Worm (Caenorhabditis elegans) whole organism, early embryonic: Measurements from ENCODE around the gene ZC404.16.

ENCODE experiments used
- B0310.2 ChIP-seq: sonication (generic microtip); optimal IDR thresholded peaks from 2 replicates; lab custom pipeline; 2016; ENCODE audit warnings: mild to moderate bottlenecking, missing genetic modification characterization, missing compliant biosample characterization
- F13C5.2 ChIP-seq: sonication (generic microtip); optimal IDR thresholded peaks from 2 replicates; lab custom pipeline; 2017; ENCODE audit warnings: mild to moderate bottlenecking, missing genetic modification characterization, inconsistent platforms, missing compliant biosample characterization
- aly-1 ChIP-seq: sonication (generic microtip); optimal IDR thresholded peaks from 2 replicates; lab custom pipeline; 2016; ENCODE audit warnings: missing genetic modification characterization, missing compliant biosample characterization
- ama-1 ChIP-seq: fragments of 150-350 bp; optimal IDR thresholded peaks from 2 replicates; lab custom pipeline; 2014
- ceh-13 ChIP-seq: fragments of 200-800 bp; sonication (Bioruptor generic); optimal IDR thresholded peaks from 2 replicates; lab custom pipeline; 2018; ENCODE audit warnings: mild to moderate bottlenecking, missing genetic modification characterization, missing compliant biosample characterization
- ceh-36 ChIP-seq: sonication (generic microtip); optimal IDR thresholded peaks from 2 replicates; lab custom pipeline; 2016; ENCODE audit warnings: missing genetic modification characterization, inconsistent platforms, missing compliant biosample characterization
- ets-7 ChIP-seq: sonication (generic microtip); optimal IDR thresholded peaks from 2 replicates; lab custom pipeline; 2016; ENCODE audit warnings: missing genotype, missing genetic modification characterization, missing compliant biosample characterization
- flt-1 ChIP-seq: fragments of 200-800 bp; sonication (Bioruptor generic); IDR thresholded peaks from 2 replicates; pipeline ENCODE4 v1.3.6; 2022; ENCODE audit warnings: missing genetic modification characterization, missing compliant biosample characterization
- hmbx-1 ChIP-seq: sonication (generic microtip); optimal IDR thresholded peaks from 2 replicates; lab custom pipeline; 2016; ENCODE audit warnings: mild to moderate bottlenecking, missing genetic modification characterization, missing compliant biosample characterization
- hmg-4 ChIP-seq: fragments of 200-800 bp; sonication (Bioruptor generic); optimal IDR thresholded peaks from 2 replicates; lab custom pipeline; 2018; ENCODE audit warnings: mild to moderate bottlenecking, missing genetic modification characterization, missing compliant biosample characterization
- hnd-1 ChIP-seq: sonication (generic microtip); optimal IDR thresholded peaks from 2 replicates; lab custom pipeline; 2016; ENCODE audit warnings: missing genetic modification characterization, missing compliant biosample characterization
- pes-1 ChIP-seq: fragments of 200-800 bp; sonication (Bioruptor generic); IDR thresholded peaks from 2 replicates; pipeline ENCODE4 v1.3.6; 2022; ENCODE audit warnings: missing genetic modification reagents, missing genetic modification characterization, missing compliant biosample characterization
- scrt-1 ChIP-seq: fragments of 200-800 bp; sonication (Bioruptor generic); IDR thresholded peaks from 2 replicates; pipeline ENCODE4 v1.3.6; 2022; ENCODE audit warnings: missing genetic modification characterization, missing compliant biosample characterization
- sea-1 ChIP-seq: fragments of 200-800 bp; sonication (Bioruptor generic); conservative IDR thresholded peaks from 2 replicates; pipeline ENCODE4 v1.3.6; 2022; ENCODE audit warnings: missing genetic modification characterization, missing compliant biosample characterization
- tbx-11 ChIP-seq: fragments of 200-800 bp; sonication (Bioruptor generic); IDR thresholded peaks from 2 replicates; pipeline ENCODE4 v1.3.6; 2022; ENCODE audit warnings: missing genetic modification characterization, missing compliant biosample characterization
- tbx-37 ChIP-seq: fragments of 200-800 bp; sonication (Bioruptor generic); conservative IDR thresholded peaks from 2 replicates; pipeline ENCODE4 v1.3.6; 2022; ENCODE audit warnings: missing genetic modification reagents, missing genetic modification characterization, missing compliant biosample characterization
- tra-4 ChIP-seq: sonication (generic microtip); optimal IDR thresholded peaks from 2 replicates; lab custom pipeline; 2017; ENCODE audit warnings: missing genetic modification characterization, missing compliant biosample characterization

ZC404.16 gene

ce11 chrV:6773735-6774134 lies at the start of gene ZC404.16:
TSS of gene ZC404.16 (minus strand) at chrV:6773835.
- TF ChIP-seq ets-7, result no peak
- no peak for TF ChIP-seq sea-1 (GFP tag; lab: Robert Waterston, UW)
- no peak for TF ChIP-seq pes-1 (GFP tag; lab: Robert Waterston, UW)
- TF ChIP-seq hnd-1, result no peak
- no peak for TF ChIP-seq tbx-11 (GFP tag; lab: Robert Waterston, UW)
- TF ChIP-seq tra-4 (tag; lab: Kevin White, UChicago), result no peak
- TF ChIP-seq ceh-13 (GFP tag; lab: Kevin White, UChicago), result no peak
- TF ChIP-seq scrt-1 (GFP tag; lab: Robert Waterston, UW), result no peak

ce11 chrV:6823432-6823831 lies 49.8 kb upstream of the ZC404.16 start:
- no peak for TF ChIP-seq ama-1 (lab: Kevin White, UChicago)

- TF ChIP-seq ceh-13 (GFP tag; lab: Kevin White, UChicago), result no peak
- no peak for TF ChIP-seq tbx-11 (GFP tag; lab: Robert Waterston, UW)
- no peak for TF ChIP-seq flt-1 (GFP tag; lab: Robert Waterston, UW)
- no peak for TF ChIP-seq tra-4 (tag; lab: Kevin White, UChicago)
- TF ChIP-seq sea-1 (GFP tag; lab: Robert Waterston, UW), result no peak
- TF ChIP-seq ets-7, result no peak
- no peak for TF ChIP-seq tbx-37
- TF ChIP-seq F13C5.2 (tag; lab: Kevin White, UChicago), result no peak
- TF ChIP-seq pes-1 (GFP tag; lab: Robert Waterston, UW), result no peak
- no peak for TF ChIP-seq ceh-36 (tag; lab: Kevin White, UChicago)
- no peak for TF ChIP-seq B0310.2 (tag; lab: Kevin White, UChicago)
- no peak for TF ChIP-seq hnd-1
Observed at ce11 chrV:6821509-6821908, 47.9 kb upstream of the ZC404.16 start, which contains the start of gene T15B7.8. TSS of gene T15B7.8 (plus strand) at chrV:6821809.

- TF ChIP-seq pes-1 (GFP tag; lab: Robert Waterston, UW), result no peak
Observed at ce11 chrV:6819812-6820211, 46.2 kb upstream of the ZC404.16 start, which contains the start of gene dmsr-13. TSS of gene dmsr-13 (minus strand) at chrV:6819912.

- TF ChIP-seq pes-1 (GFP tag; lab: Robert Waterston, UW) (no peak), hmbx-1 (tag; lab: Kevin White, UChicago) (no peak), scrt-1 (GFP tag; lab: Robert Waterston, UW) (no peak), F13C5.2 (tag; lab: Kevin White, UChicago) (no peak), B0310.2 (tag; lab: Kevin White, UChicago) (no peak), ceh-13 (GFP tag; lab: Kevin White, UChicago) (no peak), tbx-11 (GFP tag; lab: Robert Waterston, UW) (no peak), ceh-36 (tag; lab: Kevin White, UChicago) (no peak), tbx-37 (no peak), ets-7 (no peak), hnd-1 (no peak), hmg-4 (GFP tag; lab: Kevin White, UChicago) (no peak)
Observed at ce11 chrV:6817184-6817583, 43.5 kb upstream of the ZC404.16 start, which contains the start of gene dmsr-14. TSS of gene dmsr-14 (minus strand) at chrV:6817284.

- TF ChIP-seq hmbx-1 (tag; lab: Kevin White, UChicago) (no peak), tbx-11 (GFP tag; lab: Robert Waterston, UW) (no peak), scrt-1 (GFP tag; lab: Robert Waterston, UW) (no peak), pes-1 (GFP tag; lab: Robert Waterston, UW) (no peak), ceh-36 (tag; lab: Kevin White, UChicago) (no peak), aly-1 (no peak), hnd-1 (no peak), sea-1 (GFP tag; lab: Robert Waterston, UW) (no peak), tbx-37 (no peak), B0310.2 (tag; lab: Kevin White, UChicago) (no peak), ceh-13 (GFP tag; lab: Kevin White, UChicago) (no peak)
Observed at ce11 chrV:6813862-6814261, 40.2 kb upstream of the ZC404.16 start.

- TF ChIP-seq tbx-37, result no peak
- no peak for TF ChIP-seq flt-1 (GFP tag; lab: Robert Waterston, UW)
- no peak for TF ChIP-seq pes-1 (GFP tag; lab: Robert Waterston, UW)
- no peak for TF ChIP-seq F13C5.2 (tag; lab: Kevin White, UChicago)
- TF ChIP-seq tbx-11 (GFP tag; lab: Robert Waterston, UW), result no peak
- TF ChIP-seq hmbx-1 (tag; lab: Kevin White, UChicago), result no peak
- TF ChIP-seq ceh-13 (GFP tag; lab: Kevin White, UChicago), result no peak
- TF ChIP-seq hmg-4 (GFP tag; lab: Kevin White, UChicago), result no peak
- no peak for TF ChIP-seq hnd-1
Observed at ce11 chrV:6811863-6812262, 38.2 kb upstream of the ZC404.16 start.

- TF ChIP-seq flt-1 (GFP tag; lab: Robert Waterston, UW) (no peak), F13C5.2 (tag; lab: Kevin White, UChicago) (no peak), hmbx-1 (tag; lab: Kevin White, UChicago) (no peak), hnd-1 (no peak), sea-1 (GFP tag; lab: Robert Waterston, UW) (no peak), ceh-36 (tag; lab: Kevin White, UChicago) (no peak), ets-7 (no peak), pes-1 (GFP tag; lab: Robert Waterston, UW) (no peak), tra-4 (tag; lab: Kevin White, UChicago) (no peak), ceh-13 (GFP tag; lab: Kevin White, UChicago) (no peak), ama-1 (lab: Kevin White, UChicago) (no peak), scrt-1 (GFP tag; lab: Robert Waterston, UW) (no peak)
Observed at ce11 chrV:6810091-6810490, 36.5 kb upstream of the ZC404.16 start.
